Worm (Caenorhabditis elegans) whole organism, L1 larva: ENCODE results near the gene rpt-1.
"Not testable (repeated sequence)": the region's sequence is repeated elsewhere in the genome, so short reads cannot be mapped to it uniquely, and the experiment has no call there.

Experiments used
- F16B12.6 ChIP-seq: fragments of 150-350 bp; optimal IDR thresholded peaks from 2 replicates; lab custom pipeline; 2014; ENCODE audit warnings: missing biosample characterization, missing genetic modification characterization
- alr-1 ChIP-seq: fragments of 200-800 bp; sonication (Bioruptor generic); optimal IDR thresholded peaks from 2 replicates; lab custom pipeline; 2018; ENCODE audit warnings: borderline replicate concordance, mild to moderate bottlenecking, missing genetic modification characterization, missing compliant biosample characterization
- aly-2 ChIP-seq: fragments of 150-350 bp; optimal IDR thresholded peaks from 2 replicates; lab custom pipeline; 2014; ENCODE audit warnings: missing biosample characterization, missing genetic modification characterization
- ama-1 ChIP-seq: fragments of 150-350 bp; optimal IDR thresholded peaks from 2 replicates; lab custom pipeline; 2014
- blmp-1 ChIP-seq: fragments of 150-350 bp; optimal IDR thresholded peaks from 2 replicates; lab custom pipeline; 2014; ENCODE audit warnings: missing biosample characterization, missing genetic modification characterization
- ceh-8 ChIP-seq: fragments of 200-800 bp; sonication (Bioruptor generic); optimal IDR thresholded peaks from 2 replicates; lab custom pipeline; 2018; ENCODE audit warnings: mild to moderate bottlenecking, missing genetic modification characterization, moderate library complexity, missing compliant biosample characterization
- ces-1 ChIP-seq: fragments of 150-350 bp; optimal IDR thresholded peaks from 2 replicates; lab custom pipeline; 2014; ENCODE audit warnings: missing biosample characterization, missing genetic modification reagents, missing genetic modification characterization
- dsc-1 ChIP-seq: sonication (generic microtip); optimal IDR thresholded peaks from 2 replicates; lab custom pipeline; 2016; ENCODE audit warnings: mild to moderate bottlenecking, missing genetic modification characterization, missing compliant biosample characterization
- egl-13 ChIP-seq: sonication (generic microtip); optimal IDR thresholded peaks from 2 replicates; lab custom pipeline; 2016; ENCODE audit warnings: missing genotype, missing genetic modification reagents, missing genetic modification characterization, missing compliant biosample characterization
- ets-5 ChIP-seq: fragments of 200-800 bp; sonication (Bioruptor generic); IDR thresholded peaks from 2 replicates; pipeline ENCODE4 v1.3.6; 2022; ENCODE audit warnings: missing genetic modification characterization, missing compliant biosample characterization
- fkh-8 ChIP-seq: sonication (generic microtip); optimal IDR thresholded peaks from 2 replicates; lab custom pipeline; 2016; ENCODE audit warnings: mild to moderate bottlenecking, missing genetic modification characterization, missing compliant biosample characterization
- hlh-4 ChIP-seq: sonication (generic microtip); optimal IDR thresholded peaks from 2 replicates; lab custom pipeline; 2016; ENCODE audit warnings: mild to moderate bottlenecking, missing genetic modification characterization, missing compliant biosample characterization
- irx-1 ChIP-seq: sonication (generic microtip); optimal IDR thresholded peaks from 2 replicates; lab custom pipeline; 2016; ENCODE audit warnings: missing genetic modification characterization, missing compliant biosample characterization
- isw-1 ChIP-seq: fragments of 200-800 bp; sonication (Bioruptor generic); IDR thresholded peaks from 2 replicates; pipeline ENCODE4 v1.3.6; 2022; ENCODE audit warnings: missing genetic modification characterization, missing compliant biosample characterization
- jun-1 ChIP-seq: fragments of 150-350 bp; optimal IDR thresholded peaks from 2 replicates; lab custom pipeline; 2014; ENCODE audit warnings: missing biosample characterization, missing genetic modification reagents, missing genetic modification characterization
- lin-13 ChIP-seq: fragments of 150-350 bp; optimal IDR thresholded peaks from 2 replicates; lab custom pipeline; 2014; ENCODE audit warnings: missing biosample characterization, missing genetic modification reagents, missing genetic modification characterization
- lin-15B ChIP-seq: fragments of 150-350 bp; sonication (generic microtip); optimal IDR thresholded peaks from 3 replicates; lab custom pipeline; 2014; ENCODE audit warnings: missing biosample characterization, missing genetic modification characterization
- mab-9 ChIP-seq: fragments of 200-800 bp; sonication (Bioruptor generic); IDR thresholded peaks from 2 replicates; pipeline ENCODE4 v1.3.6; 2022; ENCODE audit warnings: missing genetic modification reagents, missing genetic modification characterization, missing compliant biosample characterization
- nhr-12 ChIP-seq: sonication (generic microtip); optimal IDR thresholded peaks from 2 replicates; lab custom pipeline; 2017; ENCODE audit warnings: missing biosample characterization, missing genetic modification characterization
- nhr-237 ChIP-seq: fragments of 150-350 bp; optimal IDR thresholded peaks from 2 replicates; lab custom pipeline; 2014; ENCODE audit warnings: missing biosample characterization, missing genetic modification characterization
- nhr-71 ChIP-seq: sonication (generic microtip); optimal IDR thresholded peaks from 2 replicates; lab custom pipeline; 2016; ENCODE audit warnings: mild to moderate bottlenecking, missing genetic modification characterization, moderate library complexity, missing compliant biosample characterization
- nhr-77 ChIP-seq: fragments of 150-350 bp; optimal IDR thresholded peaks from 2 replicates; lab custom pipeline; 2014; ENCODE audit warnings: missing biosample characterization, missing genetic modification characterization
- nhr-90 ChIP-seq: sonication (generic microtip); optimal IDR thresholded peaks from 2 replicates; lab custom pipeline; 2016; ENCODE audit warnings: mild to moderate bottlenecking, missing genetic modification characterization, missing compliant biosample characterization; ENCODE audit not compliant: poor library complexity
- pag-3 ChIP-seq: sonication (generic microtip); optimal IDR thresholded peaks from 2 replicates; lab custom pipeline; 2017; ENCODE audit warnings: missing genetic modification characterization, mild to moderate bottlenecking, missing compliant biosample characterization, antibody characterized with exemption, borderline replicate concordance; ENCODE audit not compliant: insufficient read depth
- pqm-1 ChIP-seq: sonication (generic microtip); optimal IDR thresholded peaks from 3 replicates; lab custom pipeline; 2017; ENCODE audit warnings: missing biosample characterization, missing genetic modification characterization
- rnt-1 ChIP-seq: sonication (generic microtip); optimal IDR thresholded peaks from 2 replicates; lab custom pipeline; 2016; ENCODE audit warnings: mild to moderate bottlenecking, missing genetic modification characterization, moderate library complexity, missing compliant biosample characterization
- snu-23 ChIP-seq: sonication (generic microtip); optimal IDR thresholded peaks from 2 replicates; lab custom pipeline; 2016; ENCODE audit warnings: missing genetic modification characterization, missing compliant biosample characterization
- sox-4 ChIP-seq: sonication (generic microtip); optimal IDR thresholded peaks from 2 replicates; lab custom pipeline; 2016; ENCODE audit warnings: missing genetic modification characterization, missing compliant biosample characterization
- sptf-1 ChIP-seq: fragments of 150-350 bp; optimal IDR thresholded peaks from 2 replicates; lab custom pipeline; 2014; ENCODE audit warnings: missing biosample characterization, missing genetic modification characterization
- sup-37 ChIP-seq: fragments of 200-800 bp; sonication (Bioruptor generic); optimal IDR thresholded peaks from 2 replicates; lab custom pipeline; 2018; ENCODE audit warnings: mild to moderate bottlenecking, missing genetic modification characterization, missing compliant biosample characterization
- swsn-7 ChIP-seq: sonication (generic microtip); optimal IDR thresholded peaks from 2 replicates; lab custom pipeline; 2016; ENCODE audit warnings: missing genetic modification characterization, missing compliant biosample characterization
- tbx-2 ChIP-seq: sonication (generic microtip); optimal IDR thresholded peaks from 2 replicates; lab custom pipeline; 2016; ENCODE audit warnings: missing genetic modification characterization, missing compliant biosample characterization
- tlp-1 ChIP-seq: fragments of 150-350 bp; optimal IDR thresholded peaks from 2 replicates; lab custom pipeline; 2014; ENCODE audit warnings: missing biosample characterization, missing genetic modification characterization
- unc-130 ChIP-seq: fragments of 150-350 bp; optimal IDR thresholded peaks from 2 replicates; lab custom pipeline; 2017; ENCODE audit warnings: missing biosample characterization, missing genetic modification characterization, inconsistent platforms
- unc-62 ChIP-seq: fragments of 150-350 bp; optimal IDR thresholded peaks from 2 replicates; lab custom pipeline; 2014; ENCODE audit warnings: missing biosample characterization, missing genetic modification reagents, missing genetic modification characterization
- unc-86 ChIP-seq: sonication (generic microtip); optimal IDR thresholded peaks from 2 replicates; lab custom pipeline; 2016; ENCODE audit warnings: missing genetic modification characterization, missing compliant biosample characterization
- unc-98 ChIP-seq: fragments of 200-800 bp; sonication (Bioruptor generic); IDR thresholded peaks from 2 replicates; pipeline ENCODE4 v1.3.6; 2022; ENCODE audit warnings: missing genetic modification characterization, missing compliant biosample characterization
- vab-15 ChIP-seq: sonication (generic microtip); optimal IDR thresholded peaks from 2 replicates; lab custom pipeline; 2017; ENCODE audit warnings: missing genotype, mild to moderate bottlenecking, missing genetic modification characterization, missing compliant biosample characterization
- xbp-1 ChIP-seq: sonication (generic microtip); optimal IDR thresholded peaks from 2 replicates; lab custom pipeline; 2016; ENCODE audit warnings: missing genetic modification characterization, missing compliant biosample characterization
- zip-4 ChIP-seq: fragments of 200-800 bp; sonication (Bioruptor generic); optimal IDR thresholded peaks from 2 replicates; lab custom pipeline; 2018; ENCODE audit warnings: mild to moderate bottlenecking, missing genetic modification characterization, moderate library complexity, missing compliant biosample characterization
- ztf-11 ChIP-seq, 2 experiments: sonication (generic microtip); optimal IDR thresholded peaks; 2 replicates each; lab custom pipeline; 2016 to 2017; ENCODE audit warnings: missing genetic modification characterization in 2 of 2, missing biosample characterization in 1 of 2, missing compliant biosample characterization in 1 of 2
- ztf-4 ChIP-seq: fragments of 150-350 bp; optimal IDR thresholded peaks from 2 replicates; lab custom pipeline; 2014; ENCODE audit warnings: missing biosample characterization, missing genetic modification characterization

rpt-1 gene

DNA sequence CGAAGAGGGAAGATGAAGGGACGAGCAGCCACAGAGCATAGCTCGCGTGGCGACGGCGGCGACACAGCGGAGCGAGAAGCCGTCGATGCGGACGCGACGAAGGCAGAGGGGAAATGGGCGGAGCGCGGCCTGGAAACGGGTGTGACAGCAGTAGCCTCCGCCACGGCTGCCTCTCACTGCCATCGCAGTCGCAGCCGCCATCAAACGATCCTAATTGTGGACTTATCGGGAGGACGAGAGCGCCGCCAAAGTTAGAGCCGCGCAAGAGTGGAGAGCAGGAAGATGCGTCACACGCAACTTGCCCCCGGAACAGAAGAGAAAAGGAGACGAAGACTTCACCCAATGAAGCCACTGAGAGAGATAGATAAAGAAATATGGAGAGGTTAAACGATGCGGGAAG, 42.1 kb upstream of the rpt-1 start (continued):
- TF ChIP-seq sox-4 (tag; lab: Kevin White, UChicago) (no peak), egl-13 (tag; lab: Kevin White, UChicago) (peak; percentile 84), irx-1 (tag; lab: Kevin White, UChicago) (peak; percentile 26), nhr-12 (tag; lab: Kevin White, UChicago) (no peak), sptf-1 (tag; lab: Kevin White, UChicago) (no peak), isw-1 (GFP tag; lab: Robert Waterston, UW) (no peak; the same call in 1 of the 2 replicates), dsc-1 (peak; percentile 20), ama-1 (lab: Kevin White, UChicago) (no peak), vab-15 (no peak), ces-1 (no peak), ets-5 (no peak), ceh-8 (GFP tag; lab: Kevin White, UChicago) (peak; percentile 73), pqm-1 (no peak), swsn-7 (tag; lab: Kevin White, UChicago) (peak; percentile 33), ztf-11 (tag; optimal IDR thresholded peaks at IDR 0.05; lab: Kevin White, UChicago) (no peak), unc-130 (no peak), unc-98 (GFP tag; lab: Robert Waterston, UW) (no peak), nhr-77 (tag; lab: Kevin White, UChicago) (no peak), tbx-2 (peak; percentile 53), F16B12.6 (tag; lab: Kevin White, UChicago) (no peak), alr-1 (tag; lab: Kevin White, UChicago) (no peak), sup-37 (no peak), unc-86 (tag; lab: Kevin White, UChicago) (peak; percentile 67), tlp-1 (tag; lab: Kevin White, UChicago) (no peak), lin-15B (tag; lab: Kevin White, UChicago) (no peak), hlh-4 (no peak), nhr-237 (tag; lab: Kevin White, UChicago) (no peak), ztf-4 (peak; percentile 9), lin-13 (GFP tag; lab: Kevin White, UChicago) (no peak), jun-1 (tag; lab: Kevin White, UChicago) (no peak), unc-62 (GFP tag; lab: Kevin White, UChicago) (no peak), snu-23 (GFP tag; lab: Kevin White, UChicago) (peak; percentile 15), xbp-1 (tag; lab: Kevin White, UChicago) (peak; percentile 17), rnt-1 (tag; lab: Kevin White, UChicago) (no peak), nhr-71 (tag; lab: Kevin White, UChicago) (peak; percentile 63), mab-9 (GFP tag; lab: Robert Waterston, UW) (no peak), fkh-8 (tag; lab: Kevin White, UChicago) (peak; percentile 70), zip-4 (no peak), nhr-90 (tag; lab: Kevin White, UChicago) (no peak), aly-2 (no peak), pag-3 (no peak)
- TF ChIP-seq, all 84 proteins: peak for 22

DNA sequence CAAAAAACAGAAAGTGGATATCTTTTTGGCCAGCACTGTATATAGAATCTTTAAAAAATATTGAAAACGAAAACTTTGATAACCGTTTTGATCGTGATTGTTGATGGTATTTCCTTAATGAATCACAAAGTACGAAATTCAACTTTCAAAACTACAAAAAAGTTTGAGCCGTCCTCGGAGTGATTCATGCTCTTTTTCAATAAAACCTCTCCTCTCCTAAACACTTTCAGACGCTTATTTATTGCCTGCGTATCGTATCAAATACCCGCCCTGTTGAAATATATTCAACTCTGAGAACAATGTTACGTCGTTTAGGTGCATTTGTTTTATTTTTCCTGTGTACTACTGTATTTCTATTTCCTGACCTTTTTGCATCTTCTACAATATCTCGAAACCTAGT, 38.7 kb upstream of the rpt-1 start:
- TF ChIP-seq blmp-1, result no peak
- TF ChIP-seq nhr-90 (tag; lab: Kevin White, UChicago), result no peak
- no peak for TF ChIP-seq F16B12.6 (tag; lab: Kevin White, UChicago)

DNA sequence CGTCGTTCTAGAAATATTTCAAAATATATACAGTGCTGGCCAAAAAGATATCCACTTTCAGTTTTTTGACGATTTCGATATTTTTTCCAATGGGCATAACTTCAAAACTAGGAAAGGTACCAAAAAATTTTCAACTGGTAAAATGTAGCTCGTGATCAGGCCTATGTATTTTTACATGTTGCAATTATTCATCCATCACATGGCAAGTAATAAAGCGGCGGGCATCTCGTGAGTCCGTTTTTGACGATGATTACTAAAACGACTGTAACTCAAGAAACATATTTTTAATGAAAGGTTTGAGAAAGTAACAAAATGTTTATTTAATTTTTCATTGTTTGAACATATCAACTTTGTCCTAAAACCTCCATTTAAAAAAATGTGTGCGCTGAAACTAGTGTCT, 37.8 kb upstream of the rpt-1 start, which contains the start of gene F10C2.3:
Gene F10C2.3, plus strand, starts transcription at position 301 of the 400 bp plus-strand sequence.
- not testable (repeated sequence) for TF ChIP-seq sup-37; mab-9 (GFP tag; lab: Robert Waterston, UW); ztf-11 (tag; optimal IDR thresholded peaks at IDR 0.05; lab: Kevin White, UChicago)
